Fruit fly (Drosophila melanogaster): ENCODE measurements around the gene pum.

pum gene

dm6 chr3R:9031797-9032418, 205.6 kb downstream of the pum start (continued):
- peak; percentile 79 for TF ChIP-seq CG10147 (GFP tag; optimal IDR thresholded peaks at IDR 0.05)
- TF ChIP-seq NC2α (GFP tag; optimal IDR thresholded peaks at IDR 0.05): peak; percentile 59
- no peak for TF ChIP-seq Doc2 (GFP tag; IDR thresholded peaks at IDR 0.05)
- TF ChIP-seq CG9609 (GFP tag; optimal IDR thresholded peaks at IDR 0.05): peak; percentile 66
- TF ChIP-seq HLHmδ (GFP tag; optimal IDR thresholded peaks at IDR 0.05): no peak
- TF ChIP-seq CG6791 (GFP tag; IDR thresholded peaks at IDR 0.05; ENCODE audit: partially characterized antibody): no peak
- TF ChIP-seq CG32772 (GFP tag; IDR thresholded peaks at IDR 0.05): peak; percentile 90
- TF ChIP-seq CG32532 (GFP tag; IDR thresholded peaks at IDR 0.05): peak; percentile 84
- TF ChIP-seq cato (GFP tag; optimal IDR thresholded peaks at IDR 0.05; ENCODE audit: borderline replicate concordance): peak; percentile 58
- TF ChIP-seq CG7357 (GFP tag; IDR thresholded peaks at IDR 0.05): peak; percentile 63; the same call in 1 of the 3 replicates
- TF ChIP-seq CG16779 (GFP tag; IDR thresholded peaks at IDR 0.05): peak; percentile 74
- peak; percentile 80 for TF ChIP-seq CG31224 (GFP tag; IDR thresholded peaks at IDR 0.05)
- peak; percentile 64 for TF ChIP-seq nerfin-1 (tag; optimal IDR thresholded peaks at IDR 0.05)
- TF ChIP-seq lmd (GFP tag; IDR thresholded peaks at IDR 0.05): peak; percentile 89
- peak; percentile 25 for TF ChIP-seq trem (tag; optimal IDR thresholded peaks at IDR 0.05)
- TF ChIP-seq hb (GFP tag; IDR thresholded peaks at IDR 0.05; ENCODE audit: partially characterized antibody): no peak
- TF ChIP-seq CG9727 (GFP tag; optimal IDR thresholded peaks at IDR 0.05): peak; percentile 80
- peak; percentile 80 for TF ChIP-seq onecut (GFP tag; IDR thresholded peaks at IDR 0.05)
- TF ChIP-seq CG6813 (GFP tag; optimal IDR thresholded peaks at IDR 0.05): peak; percentile 83
- TF ChIP-seq ttk (GFP tag; IDR thresholded peaks at IDR 0.05): peak; percentile 92
- TF ChIP-seq mam (GFP tag; optimal IDR thresholded peaks at IDR 0.05): peak; percentile 87
- peak; percentile 88 for TF ChIP-seq sob (GFP tag; IDR thresholded peaks at IDR 0.05)
- TF ChIP-seq CG12769 (tag; optimal IDR thresholded peaks at IDR 0.05): peak; percentile 83
- TF ChIP-seq sqz (GFP tag; optimal IDR thresholded peaks at IDR 0.05): peak; percentile 95
- peak; percentile 77; the same call in 1 of the 3 replicates for TF ChIP-seq CG2199 (GFP tag; IDR thresholded peaks at IDR 0.05)
- TF ChIP-seq CG18764 (GFP tag; optimal IDR thresholded peaks at IDR 0.05): peak; percentile 65
- TF ChIP-seq Six4 (GFP tag; optimal IDR thresholded peaks at IDR 0.05): peak; percentile 68
- peak; percentile 60 for TF ChIP-seq Nf-YB (GFP tag; optimal IDR thresholded peaks at IDR 0.05)
- TF ChIP-seq ci (GFP tag; IDR thresholded peaks at IDR 0.05): peak; percentile 97
- TF ChIP-seq H2.0 (GFP tag; IDR thresholded peaks at IDR 0.05): peak; percentile 91
- TF ChIP-seq dimm (GFP tag; IDR thresholded peaks at IDR 0.05): no peak; the same call in 1 of the 2 replicates
- TF ChIP-seq CG2116 (GFP tag; optimal IDR thresholded peaks at IDR 0.05): peak; percentile 59
- TF ChIP-seq CG17802 (tag; optimal IDR thresholded peaks at IDR 0.05): peak; percentile 64
- peak; percentile 7 for TF ChIP-seq Hey (tag; optimal IDR thresholded peaks at IDR 0.05)
- TF ChIP-seq psq (GFP tag; optimal IDR thresholded peaks at IDR 0.05): peak; percentile 60
- TF ChIP-seq CG12104 (GFP tag; optimal IDR thresholded peaks at IDR 0.05): peak; percentile 76
- TF ChIP-seq CG1024 (GFP tag; IDR thresholded peaks at IDR 0.05): peak; percentile 82
- TF ChIP-seq CG2120 (GFP tag; optimal IDR thresholded peaks at IDR 0.05): peak; percentile 92
- peak; percentile 85 for TF ChIP-seq ems (GFP tag; optimal IDR thresholded peaks at IDR 0.05)
- TF ChIP-seq CG11695 (GFP tag; IDR thresholded peaks at IDR 0.05): peak; percentile 95
- TF ChIP-seq CG4282 (GFP tag; optimal IDR thresholded peaks at IDR 0.05): peak; percentile 52
- peak; percentile 82 for TF ChIP-seq Ssrp (tag; optimal IDR thresholded peaks at IDR 0.05)
- peak; percentile 28 for TF ChIP-seq MESR4 (GFP tag; optimal IDR thresholded peaks at IDR 0.05)
- no peak for TF ChIP-seq Dfd (GFP tag; optimal IDR thresholded peaks at IDR 0.05)
- peak; percentile 61 for TF ChIP-seq CG2202 (tag; optimal IDR thresholded peaks at IDR 0.05)
- peak; percentile 83 for TF ChIP-seq caup (GFP tag; optimal IDR thresholded peaks at IDR 0.05; ENCODE audit: severe bottlenecking)
- peak; percentile 65 for TF ChIP-seq CG12236 (GFP tag; optimal IDR thresholded peaks at IDR 0.05)
- TF ChIP-seq esg (GFP tag; conservative IDR thresholded peaks at IDR 0.05): peak; percentile 92
- TF ChIP-seq E2f2 (GFP tag; IDR thresholded peaks at IDR 0.05): peak; percentile 71
- peak; percentile 87 for TF ChIP-seq CG2889 (GFP tag; IDR thresholded peaks at IDR 0.05)
- no peak for TF ChIP-seq fru (optimal IDR thresholded peaks at IDR 0.05)
